Worm (Caenorhabditis elegans) whole organism, L3 larva: Measurements from ENCODE around the gene pes-1.
"Not testable (repeated sequence)": the region's sequence is repeated elsewhere in the genome, so short reads cannot be mapped to it uniquely, and the experiment has no call there.

Experiments
- R02D3.7 ChIP-seq: fragments of 150-350 bp; optimal IDR thresholded peaks from 2 replicates; lab custom pipeline; 2014; ENCODE audit warnings: missing biosample characterization, missing genetic modification characterization
- ZK546.5 ChIP-seq: sonication (generic microtip); optimal IDR thresholded peaks from 2 replicates; lab custom pipeline; 2017; ENCODE audit warnings: missing biosample characterization, missing genetic modification characterization
- ceh-16 ChIP-seq: sonication (generic microtip); optimal IDR thresholded peaks from 2 replicates; lab custom pipeline; 2017; ENCODE audit warnings: missing biosample characterization, missing genetic modification characterization
- ceh-28 ChIP-seq: fragments of 150-350 bp; optimal IDR thresholded peaks from 2 replicates; lab custom pipeline; 2014; ENCODE audit warnings: missing biosample characterization, missing genetic modification reagents, missing genetic modification characterization
- ceh-82 ChIP-seq: fragments of 150-350 bp; optimal IDR thresholded peaks from 2 replicates; lab custom pipeline; 2014; ENCODE audit warnings: missing biosample characterization, missing genetic modification characterization
- egl-5 ChIP-seq: fragments of 150-350 bp; optimal IDR thresholded peaks from 2 replicates; lab custom pipeline; 2017; ENCODE audit warnings: missing biosample characterization, missing genetic modification reagents, missing genetic modification characterization, inconsistent platforms
- elt-1 ChIP-seq: fragments of 150-350 bp; optimal IDR thresholded peaks from 2 replicates; lab custom pipeline; 2014; ENCODE audit warnings: missing biosample characterization, missing genetic modification characterization
- elt-2 ChIP-seq: sonication (generic microtip); optimal IDR thresholded peaks from 2 replicates; lab custom pipeline; 2016; ENCODE audit warnings: missing genetic modification reagents, mild to moderate bottlenecking, missing genetic modification characterization, missing compliant biosample characterization
- elt-3 ChIP-seq, 3 experiments: fragments of 150-350 bp in 1 of 3; sonication (generic microtip) in 2 of 3; optimal IDR thresholded peaks; 2 replicates in 2 of 3; 4 replicates in 1 of 3; lab custom pipeline; 2014 to 2017; ENCODE audit warnings: missing biosample characterization in 3 of 3, missing genetic modification characterization in 3 of 3
- eor-1 ChIP-seq, 2 experiments: fragments of 150-350 bp; optimal IDR thresholded peaks; 2 replicates each; lab custom pipeline; 2014 to 2018; ENCODE audit warnings: missing biosample characterization in 2 of 2, missing genetic modification characterization in 2 of 2
- fkh-10 ChIP-seq: sonication (generic microtip); optimal IDR thresholded peaks from 2 replicates; lab custom pipeline; 2017; ENCODE audit warnings: missing biosample characterization, missing genetic modification reagents, missing genetic modification characterization
- fkh-2 ChIP-seq: fragments of 150-350 bp; optimal IDR thresholded peaks from 2 replicates; lab custom pipeline; 2014; ENCODE audit warnings: missing biosample characterization, missing genetic modification reagents, missing genetic modification characterization
- fos-1 ChIP-seq: fragments of 150-350 bp; optimal IDR thresholded peaks from 2 replicates; lab custom pipeline; 2014; ENCODE audit warnings: missing biosample characterization, missing genetic modification characterization
- lin-15B ChIP-seq: fragments of 150-350 bp; optimal IDR thresholded peaks from 2 replicates; lab custom pipeline; 2014; ENCODE audit warnings: missing biosample characterization, missing genetic modification characterization
- lsy-12 ChIP-seq: sonication (generic microtip); optimal IDR thresholded peaks from 2 replicates; lab custom pipeline; 2016; ENCODE audit warnings: mild to moderate bottlenecking, missing genetic modification characterization, missing compliant biosample characterization
- mdl-1 ChIP-seq: fragments of 150-350 bp; optimal IDR thresholded peaks from 2 replicates; lab custom pipeline; 2014; ENCODE audit warnings: missing biosample characterization, missing genetic modification characterization
- mml-1 ChIP-seq: fragments of 150-350 bp; sonication (generic microtip); optimal IDR thresholded peaks from 3 replicates; lab custom pipeline; 2014; ENCODE audit warnings: missing biosample characterization, missing genetic modification characterization
- nfya-1 ChIP-seq: sonication (generic microtip); optimal IDR thresholded peaks from 2 replicates; lab custom pipeline; 2017; ENCODE audit warnings: missing genetic modification characterization, mild to moderate bottlenecking, missing compliant biosample characterization, antibody characterized with exemption, moderate library complexity; ENCODE audit not compliant: insufficient read depth
- nhr-11 ChIP-seq: fragments of 150-350 bp; optimal IDR thresholded peaks from 2 replicates; lab custom pipeline; 2014; ENCODE audit warnings: missing biosample characterization, missing genetic modification characterization
- nhr-23 ChIP-seq: fragments of 150-350 bp; optimal IDR thresholded peaks from 2 replicates; lab custom pipeline; 2014; ENCODE audit warnings: missing biosample characterization, missing genetic modification reagents, missing genetic modification characterization
- nhr-237 ChIP-seq: fragments of 150-350 bp; optimal IDR thresholded peaks from 2 replicates; lab custom pipeline; 2014; ENCODE audit warnings: missing biosample characterization, missing genetic modification characterization
- nhr-77 ChIP-seq: fragments of 150-350 bp; optimal IDR thresholded peaks from 2 replicates; lab custom pipeline; 2014; ENCODE audit warnings: missing biosample characterization, missing genetic modification characterization
- pha-4 ChIP-seq: fragments of 150-350 bp; optimal IDR thresholded peaks from 2 replicates; lab custom pipeline; 2014; ENCODE audit warnings: missing biosample characterization, missing genetic modification reagents, missing genetic modification characterization
- pqm-1 ChIP-seq: fragments of 150-350 bp; optimal IDR thresholded peaks from 2 replicates; lab custom pipeline; 2017; ENCODE audit warnings: missing biosample characterization, missing genetic modification characterization, inconsistent platforms
- sea-2 ChIP-seq: fragments of 150-350 bp; sonication (generic microtip); optimal IDR thresholded peaks from 4 replicates; lab custom pipeline; 2014; ENCODE audit warnings: missing biosample characterization, missing genetic modification reagents, missing genetic modification characterization
- skn-1 ChIP-seq: fragments of 150-350 bp; optimal IDR thresholded peaks from 2 replicates; lab custom pipeline; 2014; ENCODE audit warnings: missing biosample characterization, missing genetic modification characterization
- tbx-2 ChIP-seq: sonication (generic microtip); optimal IDR thresholded peaks from 2 replicates; lab custom pipeline; 2016; ENCODE audit warnings: mild to moderate bottlenecking, missing genetic modification characterization, missing compliant biosample characterization
- unc-39 ChIP-seq: sonication (generic microtip); optimal IDR thresholded peaks from 4 replicates; lab custom pipeline; 2017; ENCODE audit warnings: missing biosample characterization, missing genetic modification characterization
- unc-62 ChIP-seq: fragments of 150-350 bp; sonication (generic microtip); optimal IDR thresholded peaks from 4 replicates; lab custom pipeline; 2014; ENCODE audit warnings: missing biosample characterization, missing genetic modification reagents, missing genetic modification characterization
- ztf-11 ChIP-seq: fragments of 150-350 bp; optimal IDR thresholded peaks from 2 replicates; lab custom pipeline; 2014; ENCODE audit warnings: missing biosample characterization, missing genetic modification characterization

pes-1 gene

ce11 chrIV:5012241-5012640 lies 9.7 kb downstream of the pes-1 start, which contains the start of gene srm-1:
TSS of gene srm-1 (plus strand) at chrIV:5012541.
- TF ChIP-seq pha-4: no peak
- TF ChIP-seq mml-1 (tag; lab: Kevin White, UChicago): no peak
- no peak for TF ChIP-seq ztf-11 (tag; lab: Kevin White, UChicago)
- no peak for TF ChIP-seq lsy-12 (tag; lab: Kevin White, UChicago)
- no peak for TF ChIP-seq unc-62
- no peak for TF ChIP-seq ceh-16 (tag; lab: Kevin White, UChicago)
- TF ChIP-seq nhr-23 (tag; lab: Kevin White, UChicago): no peak
- TF ChIP-seq mdl-1 (tag; lab: Kevin White, UChicago): no peak
- TF ChIP-seq fkh-2 (tag; lab: Kevin White, UChicago): no peak
- TF ChIP-seq fkh-10: no peak
- no peak for TF ChIP-seq fos-1 (tag; lab: Kevin White, UChicago)

- not testable (repeated sequence) for TF ChIP-seq nfya-1, lsy-12, lin-15B (tag; lab: Kevin White, UChicago)
These were observed 13.9 kb downstream of the pes-1 start, which contains the start of gene ssq-4 for ce11 chrIV:5016461-5016860. TSS of gene ssq-4 (plus strand) at chrIV:5016479.

- TF ChIP-seq tbx-2 (tag; lab: Kevin White, UChicago); elt-3 (tag; optimal IDR thresholded peaks at IDR 0.05; lab: Kevin White, UChicago); unc-39 (tag; lab: Kevin White, UChicago): not testable (repeated sequence)
- TF ChIP-seq, all 47 proteins: peak for 0; not testable (repeated sequence) for 47
These were observed 14.5 kb downstream of the pes-1 start, which contains the start of gene T28H11.7 for ce11 chrIV:5017075-5017474. TSS of gene T28H11.7 (minus strand) at chrIV:5017175.

ce11 chrIV:5020533-5020932 lies 18.0 kb downstream of the pes-1 start, which contains the start of gene T28H11.8:
TSS of gene T28H11.8 (minus strand) at chrIV:5020633.
- no peak for TF ChIP-seq mml-1 (tag; lab: Kevin White, UChicago)
- TF ChIP-seq nfya-1 (tag; lab: Kevin White, UChicago): no peak
- TF ChIP-seq fkh-10: no peak
- no peak for TF ChIP-seq ceh-28
- no peak for TF ChIP-seq sea-2 (GFP tag; lab: Kevin White, UChicago)
- TF ChIP-seq unc-62: no peak
- no peak for TF ChIP-seq eor-1 (tag; optimal IDR thresholded peaks at IDR 0.05; lab: Kevin White, UChicago)
- no peak for TF ChIP-seq pqm-1 (tag; lab: Kevin White, UChicago)
- TF ChIP-seq pha-4: no peak
- no peak for TF ChIP-seq elt-1
- no peak for TF ChIP-seq ceh-16 (tag; lab: Kevin White, UChicago)
- TF ChIP-seq nhr-11 (tag; lab: Kevin White, UChicago): no peak
- no peak for TF ChIP-seq R02D3.7 (tag; lab: Kevin White, UChicago)
- TF ChIP-seq elt-2 (tag; lab: Kevin White, UChicago): no peak
- TF ChIP-seq fos-1 (tag; lab: Kevin White, UChicago): no peak
- no peak for TF ChIP-seq elt-3 (tag; optimal IDR thresholded peaks at IDR 0.05; lab: Kevin White, UChicago)
- TF ChIP-seq skn-1 (tag; lab: Kevin White, UChicago): no peak

ce11 chrIV:5025646-5026045 lies 23.1 kb downstream of the pes-1 start, which contains the start of gene C09B9.85:
TSS of gene C09B9.85 (minus strand) at chrIV:5025746.
- TF ChIP-seq fkh-2 (tag; lab: Kevin White, UChicago): no peak
- TF ChIP-seq nhr-77 (tag; lab: Kevin White, UChicago): no peak
- TF ChIP-seq R02D3.7 (tag; lab: Kevin White, UChicago): no peak
- TF ChIP-seq eor-1 (tag; optimal IDR thresholded peaks at IDR 0.05; lab: Kevin White, UChicago): no peak
- TF ChIP-seq fos-1 (tag; lab: Kevin White, UChicago): no peak
- no peak for TF ChIP-seq nhr-237 (tag; lab: Kevin White, UChicago)
- TF ChIP-seq ZK546.5 (tag; lab: Kevin White, UChicago): no peak
- no peak for TF ChIP-seq fkh-10
- TF ChIP-seq mdl-1 (tag; lab: Kevin White, UChicago): no peak
- TF ChIP-seq, all 47 proteins: peak for 0

ce11 chrIV:5028978-5029377 lies 26.4 kb downstream of the pes-1 start, which contains the start of the genes best-6 and C09B9.2:
TSS of gene best-6 (minus strand) at chrIV:5029078.
TSS of gene C09B9.2 (plus strand) at chrIV:5029291.
- TF ChIP-seq ceh-82 (tag; lab: Kevin White, UChicago) (no peak), eor-1 (tag; optimal IDR thresholded peaks at IDR 0.05; lab: Kevin White, UChicago) (no peak), ceh-28 (no peak), lsy-12 (tag; lab: Kevin White, UChicago) (no peak), mdl-1 (tag; lab: Kevin White, UChicago) (no peak), egl-5 (no peak)
- TF ChIP-seq, all 47 proteins: peak for 0
